Worm (Caenorhabditis elegans) whole organism, L1 larva: ENCODE data around the gene F46H5.7.

Experiments
- blmp-1 ChIP-seq: fragments of 150-350 bp; optimal IDR thresholded peaks from 2 replicates; lab custom pipeline; 2014; ENCODE audit warnings: missing biosample characterization, missing genetic modification characterization
- dpl-1 ChIP-seq, 3 experiments: fragments of 150-350 bp in 2 of 3; sonication (generic microtip) in 1 of 3; optimal IDR thresholded peaks; 2 replicates each; lab custom pipeline; 2014 to 2017; ENCODE audit warnings: missing biosample characterization in 3 of 3, missing genetic modification characterization in 3 of 3, missing genetic modification reagents in 3 of 3
- egl-27 ChIP-seq, 2 experiments: fragments of 150-350 bp in 1 of 2; sonication (generic microtip); optimal IDR thresholded peaks; 3 replicates each; lab custom pipeline; 2017 to 2018; ENCODE audit warnings: missing biosample characterization in 2 of 2, missing genetic modification characterization in 2 of 2, missing genetic modification reagents in 2 of 2
- elt-3 ChIP-seq, 6 experiments: fragments of 150-350 bp in 1 of 6; sonication (generic microtip); optimal IDR thresholded peaks; 2 replicates each; lab custom pipeline; 2017 to 2018; ENCODE audit warnings: missing biosample characterization in 6 of 6, missing genetic modification characterization in 6 of 6, inconsistent platforms in 1 of 6
- lin-13 ChIP-seq: fragments of 150-350 bp; optimal IDR thresholded peaks from 2 replicates; lab custom pipeline; 2014; ENCODE audit warnings: missing biosample characterization, missing genetic modification reagents, missing genetic modification characterization
- mdl-1 ChIP-seq, 2 experiments: fragments of 150-350 bp; optimal IDR thresholded peaks; 2 replicates each; lab custom pipeline; 2014 to 2017; ENCODE audit warnings: missing biosample characterization in 2 of 2, missing genetic modification characterization in 2 of 2, inconsistent platforms in 1 of 2
- mef-2 ChIP-seq: fragments of 150-350 bp; optimal IDR thresholded peaks from 2 replicates; lab custom pipeline; 2014; ENCODE audit warnings: missing biosample characterization, missing genetic modification characterization
- mep-1 ChIP-seq: fragments of 150-350 bp; optimal IDR thresholded peaks from 2 replicates; lab custom pipeline; 2014; ENCODE audit warnings: missing biosample characterization, missing genetic modification characterization
- nhr-11 ChIP-seq: fragments of 150-350 bp; optimal IDR thresholded peaks from 2 replicates; lab custom pipeline; 2014; ENCODE audit warnings: missing biosample characterization, missing genetic modification characterization
- nhr-76 ChIP-seq: sonication (generic microtip); optimal IDR thresholded peaks from 2 replicates; lab custom pipeline; 2017; ENCODE audit warnings: missing biosample characterization, missing genetic modification characterization
- pag-3 ChIP-seq: sonication (generic microtip); optimal IDR thresholded peaks from 2 replicates; lab custom pipeline; 2017; ENCODE audit warnings: missing genetic modification characterization, mild to moderate bottlenecking, missing compliant biosample characterization, antibody characterized with exemption, borderline replicate concordance; ENCODE audit not compliant: insufficient read depth
- snu-23 ChIP-seq: sonication (generic microtip); optimal IDR thresholded peaks from 2 replicates; lab custom pipeline; 2016; ENCODE audit warnings: missing genetic modification characterization, missing compliant biosample characterization
- vab-15 ChIP-seq: sonication (generic microtip); optimal IDR thresholded peaks from 2 replicates; lab custom pipeline; 2017; ENCODE audit warnings: missing genotype, mild to moderate bottlenecking, missing genetic modification characterization, missing compliant biosample characterization

ce11 chrX:7279671-7280389 is 37.0 kb upstream of the F46H5.7 start, which contains the start of gene unc-10:
- TF ChIP-seq mdl-1 (tag; optimal IDR thresholded peaks at IDR 0.05; lab: Kevin White, UChicago) (no peak), nhr-11 (tag; lab: Kevin White, UChicago) (no peak), lin-13 (no peak), snu-23 (GFP tag; lab: Kevin White, UChicago) (no peak), egl-27 (tag; optimal IDR thresholded peaks at IDR 0.05; lab: Kevin White, UChicago) (no peak), nhr-76 (tag; lab: Kevin White, UChicago) (no peak), mef-2 (tag; lab: Kevin White, UChicago) (no peak), blmp-1 (no peak), mep-1 (tag; lab: Kevin White, UChicago) (no peak), dpl-1 (GFP tag; optimal IDR thresholded peaks at IDR 0.05; lab: Kevin White, UChicago) (no peak), elt-3 (tag; optimal IDR thresholded peaks at IDR 0.05; lab: Kevin White, UChicago) (no peak), vab-15 (no peak), pag-3 (tag; lab: Kevin White, UChicago) (no peak)
